Fruit fly (Drosophila melanogaster) whole organism, embryonic: ENCODE results near the gene ppk13.

Experiments
- Awh ChIP-seq: fragments of 200-800 bp; sonication (Bioruptor generic); IDR thresholded peaks from 2 replicates; pipeline ENCODE4, ENCODE4 v1.3.6; 2022; ENCODE audit warnings: missing biosample characterization, missing genetic modification characterization
- B-H1 ChIP-seq: fragments of 200-800 bp; sonication (Bioruptor generic); IDR thresholded peaks from 3 replicates; pipeline ENCODE4 v1.3.6; 2022; ENCODE audit warnings: missing biosample characterization, missing genetic modification characterization
- Bgb ChIP-seq: fragments of 200-800 bp; sonication (Bioruptor generic); IDR thresholded peaks from 2 replicates; pipeline ENCODE4 v1.3.6; 2022; ENCODE audit warnings: missing biosample characterization, missing genetic modification characterization; ENCODE audit not compliant: partially characterized antibody
- Blimp-1 ChIP-seq: fragments of 200-800 bp; sonication (Bioruptor generic); optimal IDR thresholded peaks from 3 replicates; lab custom pipeline; 2018; ENCODE audit warnings: missing biosample characterization, missing genetic modification characterization, mild to moderate bottlenecking, moderate library complexity, missing genetic modification reagents
- Bteb2 ChIP-seq: fragments of 200-800 bp; sonication (Bioruptor generic); optimal IDR thresholded peaks from 2 replicates; lab custom pipeline; 2016; ENCODE audit warnings: missing biosample characterization, missing genetic modification characterization
- CG10147 ChIP-seq: fragments of 200-800 bp; sonication (Bioruptor generic); optimal IDR thresholded peaks from 2 replicates; lab custom pipeline; 2019; ENCODE audit warnings: missing biosample characterization, mild to moderate bottlenecking, missing genetic modification characterization, moderate library complexity
- CG10274 ChIP-seq: fragments of 200-800 bp; sonication (Bioruptor generic); optimal IDR thresholded peaks from 3 replicates; lab custom pipeline; 2017; ENCODE audit warnings: missing biosample characterization, mild to moderate bottlenecking, missing genetic modification characterization
- CG11723 ChIP-seq: fragments of 200-800 bp; sonication (Bioruptor generic); optimal IDR thresholded peaks from 2 replicates; lab custom pipeline; 2017; ENCODE audit warnings: missing biosample characterization, mild to moderate bottlenecking, missing genetic modification characterization
- CG1233 ChIP-seq: fragments of 200-800 bp; sonication (Bioruptor generic); optimal IDR thresholded peaks from 4 replicates; lab custom pipeline; 2018; ENCODE audit warnings: missing biosample characterization, mild to moderate bottlenecking, missing genetic modification characterization
- CG14014 ChIP-seq: fragments of 200-800 bp; sonication (Bioruptor generic); IDR thresholded peaks from 2 replicates; pipeline ENCODE4 v1.3.6; 2022; ENCODE audit warnings: missing biosample characterization, missing genetic modification characterization
- CG14860 ChIP-seq: fragments of 200-800 bp; sonication (Bioruptor generic); IDR thresholded peaks from 3 replicates; pipeline ENCODE4 v1.3.6; 2022; ENCODE audit warnings: missing biosample characterization, missing genetic modification characterization; ENCODE audit not compliant: partially characterized antibody
- CG16813 ChIP-seq: fragments of 200-800 bp; sonication (Bioruptor generic); IDR thresholded peaks from 3 replicates; pipeline ENCODE4 v1.3.6; 2022; ENCODE audit warnings: missing biosample characterization, missing genetic modification characterization; ENCODE audit not compliant: partially characterized antibody
- CG16815 ChIP-seq: fragments of 200-800 bp; sonication (Bioruptor generic); optimal IDR thresholded peaks from 3 replicates; lab custom pipeline; 2017; ENCODE audit warnings: missing biosample characterization, mild to moderate bottlenecking, missing genetic modification characterization
- CG17359 ChIP-seq: fragments of 200-800 bp; sonication (Bioruptor generic); optimal IDR thresholded peaks from 3 replicates; lab custom pipeline; 2018; ENCODE audit warnings: missing biosample characterization, mild to moderate bottlenecking, missing genetic modification characterization, moderate library complexity
- CG17802 ChIP-seq: fragments of 200-800 bp; sonication (Bioruptor generic); optimal IDR thresholded peaks from 2 replicates; lab custom pipeline; 2018; ENCODE audit warnings: missing biosample characterization, mild to moderate bottlenecking, missing genetic modification characterization, moderate library complexity
- CG17829 ChIP-seq: fragments of 200-800 bp; optimal IDR thresholded peaks from 2 replicates; lab custom pipeline; 2019; ENCODE audit warnings: missing biosample characterization, mild to moderate bottlenecking, missing genetic modification characterization, moderate library complexity
- CG31224 ChIP-seq: fragments of 200-800 bp; sonication (Bioruptor generic); IDR thresholded peaks from 2 replicates; pipeline ENCODE4 v1.3.6; 2022; ENCODE audit warnings: missing biosample characterization, missing genetic modification characterization
- CG3163 ChIP-seq: fragments of 200-800 bp; sonication (Bioruptor generic); optimal IDR thresholded peaks from 3 replicates; lab custom pipeline; 2016; ENCODE audit warnings: missing biosample characterization, missing genetic modification characterization
- CG42726 ChIP-seq: fragments of 200-800 bp; sonication (Bioruptor generic); IDR thresholded peaks from 2 replicates; pipeline ENCODE4 v1.3.6; 2022; ENCODE audit warnings: missing biosample characterization, missing genetic modification characterization; ENCODE audit not compliant: partially characterized antibody
- CG6272 ChIP-seq: fragments of 200-800 bp; sonication (Bioruptor generic); IDR thresholded peaks from 2 replicates; pipeline ENCODE4 v1.3.6; 2022; ENCODE audit warnings: missing biosample characterization, missing genetic modification characterization
- CG6813 ChIP-seq: fragments of 200-800 bp; sonication (Bioruptor generic); optimal IDR thresholded peaks from 2 replicates; lab custom pipeline; 2017; ENCODE audit warnings: missing biosample characterization, missing genetic modification characterization, mild to moderate bottlenecking, moderate library complexity, missing genetic modification reagents
- CG7271 ChIP-seq: fragments of 200-800 bp; sonication (Bioruptor generic); optimal IDR thresholded peaks from 2 replicates; lab custom pipeline; 2018; ENCODE audit warnings: missing biosample characterization, mild to moderate bottlenecking, missing genetic modification characterization, moderate library complexity
- Camta ChIP-seq: fragments of 200-800 bp; sonication (Bioruptor generic); optimal IDR thresholded peaks from 2 replicates; lab custom pipeline; 2016; ENCODE audit warnings: missing biosample characterization, missing genetic modification characterization
- Dek ChIP-seq: fragments of 200-800 bp; sonication (Bioruptor generic); optimal IDR thresholded peaks from 3 replicates; lab custom pipeline; 2019; ENCODE audit warnings: missing biosample characterization, mild to moderate bottlenecking, missing genetic modification characterization, moderate library complexity
- ERR ChIP-seq: fragments of 200-800 bp; sonication (Bioruptor generic); optimal IDR thresholded peaks from 2 replicates; lab custom pipeline; 2016; ENCODE audit warnings: missing biosample characterization, missing genetic modification characterization
- Ets97D ChIP-seq: fragments of 200-800 bp; sonication (Bioruptor generic); optimal IDR thresholded peaks from 3 replicates; lab custom pipeline; 2016; ENCODE audit warnings: missing biosample characterization, missing genetic modification characterization
- Gug ChIP-seq: fragments of 200-800 bp; sonication (Bioruptor generic); IDR thresholded peaks from 4 replicates; pipeline ENCODE4 v1.3.6; 2022; ENCODE audit warnings: missing biosample characterization, missing genetic modification characterization
- Hr39 ChIP-seq: fragments of >200 bp; optimal IDR thresholded peaks from 2 replicates; lab custom pipeline; 2017
- Hsf ChIP-seq: fragments of 200-800 bp; sonication (Bioruptor generic); optimal IDR thresholded peaks from 3 replicates; lab custom pipeline; 2016; ENCODE audit warnings: missing biosample characterization, missing genetic modification characterization
- Max ChIP-seq: fragments of 200-800 bp; sonication (Bioruptor generic); optimal IDR thresholded peaks from 2 replicates; lab custom pipeline; 2016; ENCODE audit warnings: missing biosample characterization, mild to moderate bottlenecking, missing genetic modification characterization
- Optix ChIP-seq: fragments of 200-800 bp; sonication (Bioruptor generic); IDR thresholded peaks from 3 replicates; pipeline ENCODE4 v1.3.6; 2022; ENCODE audit warnings: missing biosample characterization, missing genetic modification characterization
- TFAM ChIP-seq: fragments of 200-800 bp; sonication (Bioruptor generic); optimal IDR thresholded peaks from 2 replicates; lab custom pipeline; 2017; ENCODE audit warnings: missing biosample characterization, missing genetic modification characterization, inconsistent platforms
- amos ChIP-seq: fragments of 200-800 bp; sonication (Bioruptor generic); IDR thresholded peaks from 2 replicates; pipeline ENCODE4 v1.3.6; 2022; ENCODE audit warnings: missing biosample characterization, missing genetic modification characterization; ENCODE audit not compliant: partially characterized antibody
- ap ChIP-seq: fragments of 200-800 bp; sonication (Bioruptor generic); IDR thresholded peaks from 2 replicates; pipeline ENCODE4 v1.3.6; 2022; ENCODE audit warnings: missing biosample characterization, missing genetic modification characterization
- ase ChIP-seq: fragments of 200-800 bp; sonication (Bioruptor generic); IDR thresholded peaks from 3 replicates; pipeline ENCODE4 v1.3.6; 2022; ENCODE audit warnings: missing biosample characterization, missing genetic modification characterization
- chinmo ChIP-seq: fragments of 200-800 bp; sonication (Bioruptor generic); IDR thresholded peaks from 4 replicates; pipeline ENCODE4 v1.3.6; 2022; ENCODE audit warnings: missing biosample characterization, missing genetic modification characterization; ENCODE audit not compliant: partially characterized antibody
- disco-r ChIP-seq: fragments of 200-800 bp; sonication (Bioruptor generic); optimal IDR thresholded peaks from 2 replicates; lab custom pipeline; 2016; ENCODE audit warnings: missing biosample characterization, missing genetic modification characterization
- dpn ChIP-seq, 2 experiments: fragments of 200-800 bp; sonication (Bioruptor generic); optimal IDR thresholded peaks; 3 replicates each; lab custom pipeline; 2016; ENCODE audit warnings: missing biosample characterization in 2 of 2, missing genetic modification characterization in 2 of 2
- fru ChIP-seq: fragments of >200 bp; optimal IDR thresholded peaks from 2 replicates; lab custom pipeline; 2017
- gem ChIP-seq: fragments of 200-800 bp; sonication (Bioruptor generic); optimal IDR thresholded peaks from 2 replicates; lab custom pipeline; 2019; ENCODE audit warnings: missing biosample characterization, mild to moderate bottlenecking, missing genetic modification characterization, moderate library complexity
- gsb-n ChIP-seq: fragments of 200-800 bp; sonication (Bioruptor generic); optimal IDR thresholded peaks from 3 replicates; lab custom pipeline; 2018; ENCODE audit warnings: missing biosample characterization, mild to moderate bottlenecking, missing genetic modification characterization
- kni ChIP-seq: fragments of 200-800 bp; sonication (Bioruptor generic); optimal IDR thresholded peaks from 3 replicates; lab custom pipeline; 2017; ENCODE audit warnings: mild to moderate bottlenecking, missing biosample characterization, missing genetic modification reagents, missing genetic modification characterization
- knrl ChIP-seq: fragments of 200-800 bp; sonication (Bioruptor generic); IDR thresholded peaks from 3 replicates; pipeline ENCODE4 v1.3.6; 2022; ENCODE audit warnings: missing biosample characterization, missing genetic modification characterization; ENCODE audit not compliant: partially characterized antibody
- lbe ChIP-seq: fragments of 200-800 bp; sonication (Bioruptor generic); optimal IDR thresholded peaks from 2 replicates; lab custom pipeline; 2016; ENCODE audit warnings: missing biosample characterization, mild to moderate bottlenecking, missing genetic modification characterization
- phol ChIP-seq: fragments of 200-800 bp; sonication (Bioruptor generic); optimal IDR thresholded peaks from 3 replicates; lab custom pipeline; 2018; ENCODE audit warnings: missing biosample characterization, mild to moderate bottlenecking, missing genetic modification characterization, moderate library complexity
- psq ChIP-seq: fragments of 200-800 bp; sonication (Bioruptor generic); optimal IDR thresholded peaks from 2 replicates; lab custom pipeline; 2017; ENCODE audit warnings: missing biosample characterization, missing genetic modification characterization
- sisA ChIP-seq: fragments of 200-800 bp; sonication (Bioruptor generic); IDR thresholded peaks from 2 replicates; pipeline ENCODE4 v1.3.6; 2022; ENCODE audit warnings: missing biosample characterization, missing genetic modification characterization
- slp2 ChIP-seq: fragments of 200-800 bp; sonication (Bioruptor generic); optimal IDR thresholded peaks from 2 replicates; lab custom pipeline; 2016; ENCODE audit warnings: missing biosample characterization, missing genetic modification characterization
- sna ChIP-seq: fragments of 200-800 bp; sonication (Bioruptor generic); IDR thresholded peaks from 2 replicates; pipeline ENCODE4 v1.3.6; 2022; ENCODE audit warnings: missing biosample characterization, missing genetic modification characterization; ENCODE audit not compliant: partially characterized antibody
- toy ChIP-seq: fragments of 200-800 bp; sonication (Bioruptor generic); IDR thresholded peaks from 2 replicates; pipeline ENCODE4 v1.3.6; 2022; ENCODE audit warnings: missing biosample characterization, missing genetic modification characterization
- zfh1 ChIP-seq: fragments of 200-800 bp; sonication (Bioruptor generic); IDR thresholded peaks from 3 replicates; pipeline ENCODE4 v1.3.6; 2022; ENCODE audit warnings: missing biosample characterization, missing genetic modification characterization

The ppk13 gene

DNA sequence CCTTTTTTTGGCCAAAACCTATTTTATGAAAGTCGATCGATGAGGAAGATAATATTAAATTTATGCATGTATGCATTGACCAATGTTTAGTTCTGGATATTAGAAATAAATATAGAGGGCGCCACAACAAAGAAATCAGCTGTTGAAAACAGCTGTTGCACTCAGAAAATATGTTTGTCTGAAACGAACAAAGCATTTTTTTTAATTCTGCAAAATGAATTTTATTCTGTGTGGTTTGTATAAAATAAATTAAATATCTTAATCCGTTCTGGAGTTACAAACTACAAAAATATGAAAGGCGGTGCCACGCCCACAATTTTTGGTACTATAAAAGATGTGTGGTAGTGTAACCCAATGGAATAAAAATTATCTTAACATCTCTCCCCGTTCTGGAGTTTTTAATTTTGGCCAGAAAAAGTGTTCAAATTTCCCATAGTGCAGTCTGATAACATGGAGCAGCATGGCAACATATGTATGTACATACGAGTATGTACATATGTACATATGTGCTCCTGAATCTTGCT is 20.3 kb upstream of the ppk13 start (continued):
- TF ChIP-seq CG14860 (GFP tag; lab: Robert Waterston, UW): no peak
- no peak for TF ChIP-seq sna (GFP tag; lab: Robert Waterston, UW)
- TF ChIP-seq B-H1 (GFP tag; lab: Robert Waterston, UW): peak; percentile 37; the same call in 2 of the 3 replicates
- TF ChIP-seq CG7271: no peak
- peak; percentile 34 for TF ChIP-seq CG1233
- no peak for TF ChIP-seq psq
- no peak for TF ChIP-seq Gug (GFP tag; lab: Robert Waterston, UW)
- peak; percentile 38 for TF ChIP-seq Ets97D
- TF ChIP-seq ERR (GFP tag; lab: Kevin White, UChicago): no peak
- peak; percentile 82 for TF ChIP-seq gem
- no peak for TF ChIP-seq amos (GFP tag; lab: Robert Waterston, UW)
- no peak for TF ChIP-seq CG31224 (GFP tag; lab: Robert Waterston, UW)
- peak; percentile 4 to 29 for TF ChIP-seq dpn (GFP tag; optimal IDR thresholded peaks at IDR 0.05; lab: Kevin White, UChicago)
- TF ChIP-seq CG16813 (GFP tag; lab: Robert Waterston, UW): no peak
- no peak for TF ChIP-seq Dek (tag; lab: Kevin White, UChicago)
- TF ChIP-seq ap (GFP tag; lab: Robert Waterston, UW): no peak
- no peak for TF ChIP-seq knrl (GFP tag; lab: Robert Waterston, UW)
- no peak for TF ChIP-seq slp2 (GFP tag; lab: Kevin White, UChicago)
- TF ChIP-seq CG6272 (GFP tag; lab: Robert Waterston, UW): no peak
- TF ChIP-seq Max: peak; percentile 81
- TF ChIP-seq fru: no peak
- peak; percentile 43 for TF ChIP-seq gsb-n (tag; lab: Kevin White, UChicago)
- TF ChIP-seq phol (tag; lab: Kevin White, UChicago): peak; percentile 65
- TF ChIP-seq Hr39: no peak
- peak; percentile 6 for TF ChIP-seq CG6813 (GFP tag; lab: Kevin White, UChicago)
- TF ChIP-seq TFAM (GFP tag; lab: Kevin White, UChicago): no peak
- peak; percentile 37 for TF ChIP-seq CG11723
- TF ChIP-seq CG16815: peak; percentile 21
- no peak for TF ChIP-seq disco-r (GFP tag; lab: Kevin White, UChicago)
- TF ChIP-seq kni (GFP tag; lab: Kevin White, UChicago): no peak
- no peak for TF ChIP-seq CG42726 (GFP tag; lab: Robert Waterston, UW)
- peak; percentile 29 for TF ChIP-seq Bteb2 (GFP tag; lab: Kevin White, UChicago)
- TF ChIP-seq ase: no peak
- peak; percentile 5; the same call in 1 of the 2 replicates for TF ChIP-seq CG14014
- TF ChIP-seq CG10147 (GFP tag; lab: Kevin White, UChicago): peak; percentile 43
- peak; percentile 29; the same call in 1 of the 2 replicates for TF ChIP-seq Awh (GFP tag; lab: Robert Waterston, UW)
- no peak for TF ChIP-seq toy (GFP tag; lab: Robert Waterston, UW)
- peak; percentile 51 for TF ChIP-seq Hsf
- TF ChIP-seq CG17802 (tag; lab: Kevin White, UChicago): no peak
- peak; percentile 60 for TF ChIP-seq CG17829 (tag; lab: Kevin White, UChicago)
- no peak; the same call in 1 of the 2 replicates for TF ChIP-seq sisA (GFP tag; lab: Robert Waterston, UW)
- peak; percentile 38 for TF ChIP-seq CG17359
- peak; percentile 31 for TF ChIP-seq Camta (GFP tag; lab: Kevin White, UChicago)
- peak; percentile 78 for TF ChIP-seq zfh1 (GFP tag; lab: Robert Waterston, UW)
- no peak for TF ChIP-seq CG3163 (GFP tag; lab: Kevin White, UChicago)
- no peak for TF ChIP-seq CG10274
- no peak for TF ChIP-seq chinmo (GFP tag; lab: Robert Waterston, UW)
- TF ChIP-seq Optix (GFP tag; lab: Robert Waterston, UW): no peak
- peak; percentile 54 for TF ChIP-seq Blimp-1 (GFP tag; lab: Kevin White, UChicago)
- no peak for TF ChIP-seq Bgb (GFP tag; lab: Robert Waterston, UW)
- no peak for TF ChIP-seq lbe (GFP tag; lab: Kevin White, UChicago)
